Worm (Caenorhabditis elegans): ENCODE data around the gene T07C4.3.

Gene T07C4.3

ce11 chrIII:10351595-10352207, at the start of gene T07C4.3:
Gene T07C4.3 (plus strand): TSS chrIII:10352157.
- no peak for TF ChIP-seq unc-130 (tag; optimal IDR thresholded peaks at IDR 0.05)

- TF ChIP-seq irx-1 (tag; optimal IDR thresholded peaks at IDR 0.05): no peak
- TF ChIP-seq elt-2 (tag; optimal IDR thresholded peaks at IDR 0.05): peak; percentile 76
- TF ChIP-seq efl-1 (optimal IDR thresholded peaks at IDR 0.05): no peak
- TF ChIP-seq efl-1 (GFP tag; optimal IDR thresholded peaks at IDR 0.05 in 1 of 2): peak in 1 of 2 experiments; percentile 18
These were observed 46.7 kb upstream of the T07C4.3 start for ce11 chrIII:10305295-10305694.

ce11 chrIII:10306049-10306448, 45.9 kb upstream of the T07C4.3 start, which contains the start of gene T07A5.1:
Gene T07A5.1 (minus strand): TSS chrIII:10306197.
- TF ChIP-seq fkh-4 (tag; optimal IDR thresholded peaks at IDR 0.05; ENCODE audit: borderline replicate concordance) (no peak), lin-14 (GFP tag; optimal IDR thresholded peaks at IDR 0.05) (no peak), xbp-1 (tag; optimal IDR thresholded peaks at IDR 0.05) (no peak), lin-39 (tag; optimal IDR thresholded peaks at IDR 0.05) (peak; percentile 15), ceh-8 (GFP tag; optimal IDR thresholded peaks at IDR 0.05) (no peak), lin-13 (GFP tag; optimal IDR thresholded peaks at IDR 0.05) (no peak), sptf-1 (tag; optimal IDR thresholded peaks at IDR 0.05) (no peak), fkh-8 (tag; optimal IDR thresholded peaks at IDR 0.05) (no peak), nhr-85 (tag) (peak; percentile 60), mef-2 (tag; optimal IDR thresholded peaks at IDR 0.05) (no peak)

- TF ChIP-seq efl-1 (optimal IDR thresholded peaks at IDR 0.05): no peak
- peak in 1 of 2 experiments; percentile 59 for TF ChIP-seq efl-1 (GFP tag; optimal IDR thresholded peaks at IDR 0.05 in 1 of 2)
- TF ChIP-seq unc-130 (tag; optimal IDR thresholded peaks at IDR 0.05): no peak
- TF ChIP-seq pax-3 (tag; optimal IDR thresholded peaks at IDR 0.05): no peak
These were observed 40.9 kb upstream of the T07C4.3 start, which contains the start of gene T07A5.7 for ce11 chrIII:10311016-10311415. Gene T07A5.7 (minus strand): TSS chrIII:10311116.

- TF ChIP-seq efl-1 (optimal IDR thresholded peaks at IDR 0.05) (no peak), efl-1 (GFP tag; optimal IDR thresholded peaks at IDR 0.05 in 1 of 2) (peak in 1 of 2 experiments; percentile 1), elt-2 (tag; optimal IDR thresholded peaks at IDR 0.05) (peak; percentile 10), mab-9 (GFP tag; IDR thresholded peaks at IDR 0.05) (no peak)
These were observed 37.7 kb upstream of the T07C4.3 start for ce11 chrIII:10314234-10314633.

- TF ChIP-seq nhr-85 (tag): peak; percentile 93
These were observed 35.3 kb upstream of the T07C4.3 start for ce11 chrIII:10316653-10317052.

ce11 chrIII:10318062-10318609, 33.8 kb upstream of the T07C4.3 start, which contains the start of the genes unc-50 and ostf-4:
Gene unc-50 (minus strand): TSS chrIII:10318162.
Gene ostf-4 (minus strand): TSS chrIII:10318559.
- TF ChIP-seq fkh-10 (GFP tag; optimal IDR thresholded peaks at IDR 0.05) (no peak), dsc-1 (tag; optimal IDR thresholded peaks at IDR 0.05) (no peak), hlh-17 (GFP tag; optimal IDR thresholded peaks at IDR 0.05; ENCODE audit: borderline replicate concordance) (no peak), lin-35 (GFP tag; optimal IDR thresholded peaks at IDR 0.05) (no peak), snu-23 (GFP tag; optimal IDR thresholded peaks at IDR 0.05) (no peak), F16B12.6 (tag; optimal IDR thresholded peaks at IDR 0.05) (no peak), nhr-19 (GFP tag; conservative IDR thresholded peaks at IDR 0.05) (no peak), mef-2 (tag; optimal IDR thresholded peaks at IDR 0.05) (no peak), nhr-20 (tag; optimal IDR thresholded peaks at IDR 0.05) (no peak), nhr-76 (tag; optimal IDR thresholded peaks at IDR 0.05) (no peak), lir-3 (tag; optimal IDR thresholded peaks at IDR 0.05; ENCODE audit: poor library complexity) (no peak), mep-1 (tag; optimal IDR thresholded peaks at IDR 0.05) (no peak), hpl-2 (GFP tag; optimal IDR thresholded peaks at IDR 0.05) (no peak)
